Fruit fly (Drosophila melanogaster) whole organism: ENCODE data around the gene nonA.

ENCODE experiments used
- CG8478 ChIP-seq: fragments of >200 bp; optimal IDR thresholded peaks from 2 replicates; lab custom pipeline; 2018; ENCODE audit warnings: inconsistent platforms
- usp ChIP-seq: fragments of >200 bp; optimal IDR thresholded peaks from 2 replicates; lab custom pipeline; 2017; ENCODE audit warnings: missing biosample characterization, missing genetic modification characterization, mixed read lengths

dm6 chrX:16373541-16373940 is 12.2 kb downstream of the nonA start:
- TF ChIP-seq usp (GFP tag; lab: Kevin White, UChicago), result no peak
- TF ChIP-seq CG8478 (lab: Kevin White, UChicago), result no peak
